Comparison of ENCODE assay signal across 1 fruit fly cellular context in genomic region chrX:17314213-17314612, dm6.
A peak's percentile ranks its signal among the peaks of the same experiment; 100 is the strongest.
TF ChIP-seq lines count a peak whose summit lies in the region.

B-H2 (plus strand) TSS chrX:17314581.

TF ChIP-seq in whole organism, embryonic, 481 proteins besides CTCF, POLR2A, EP300 and RAD21 (continued from another document):
- TF ChIP-seq zen (tag; optimal IDR thresholded peaks at IDR 0.05; lab: Kevin White, UChicago) (peak; percentile 59), CG11504 (tag; optimal IDR thresholded peaks at IDR 0.05; lab: Kevin White, UChicago) (peak; percentile 43), CG16815 (GFP tag; optimal IDR thresholded peaks at IDR 0.05; lab: Kevin White, UChicago) (no peak), bowl (GFP tag; IDR thresholded peaks at IDR 0.05; lab: Robert Waterston, UW) (no peak), Abd-B (GFP tag; optimal IDR thresholded peaks at IDR 0.05; lab: Kevin White, UChicago) (peak; percentile 19), CkIIα-i1 (GFP tag; IDR thresholded peaks at IDR 0.05; lab: Robert Waterston, UW) (no peak), crol (GFP tag; IDR thresholded peaks at IDR 0.05; lab: Robert Waterston, UW) (0 out of 2 replicates have a peak, but pooled peaks have one; percentile 22), chinmo (GFP tag; IDR thresholded peaks at IDR 0.05; lab: Robert Waterston, UW; ENCODE audit: partially characterized antibody) (0 out of 4 replicates have a peak, but pooled peaks have one; percentile 37), Elba2 (GFP tag; optimal IDR thresholded peaks at IDR 0.05; lab: Kevin White, UChicago) (peak; percentile 74), fru (optimal IDR thresholded peaks at IDR 0.05; lab: Kevin White, UChicago) (no peak), B-H1 (GFP tag; IDR thresholded peaks at IDR 0.05; lab: Robert Waterston, UW) (no peak), CG12391 (tag; optimal IDR thresholded peaks at IDR 0.05; lab: Kevin White, UChicago) (no peak), mirr (GFP tag; optimal IDR thresholded peaks at IDR 0.05; lab: Kevin White, UChicago) (no peak), Spps (tag; optimal IDR thresholded peaks at IDR 0.05; lab: Kevin White, UChicago) (no peak), tna (GFP tag; IDR thresholded peaks at IDR 0.05; lab: Robert Waterston, UW; ENCODE audit: partially characterized antibody) (no peak), CG8281 (tag; optimal IDR thresholded peaks at IDR 0.05; lab: Kevin White, UChicago) (no peak), Hr39 (optimal IDR thresholded peaks at IDR 0.05; lab: Kevin White, UChicago) (no peak), otp (GFP tag; IDR thresholded peaks at IDR 0.05; lab: Robert Waterston, UW) (0 out of 3 replicates have a peak, but pooled peaks have one; percentile 46), CG2875 (GFP tag; optimal IDR thresholded peaks at IDR 0.05; lab: Kevin White, UChicago) (no peak), CG30020 (tag; optimal IDR thresholded peaks at IDR 0.05; lab: Kevin White, UChicago) (no peak), ewg (GFP tag; optimal IDR thresholded peaks at IDR 0.05; lab: Kevin White, UChicago) (no peak), CG1529 (GFP tag; optimal IDR thresholded peaks at IDR 0.05; lab: Kevin White, UChicago) (no peak), Hand (GFP tag; optimal IDR thresholded peaks at IDR 0.05; lab: Kevin White, UChicago) (no peak), Opbp (GFP tag; IDR thresholded peaks at IDR 0.05; lab: Robert Waterston, UW; ENCODE audit: partially characterized antibody) (0 out of 3 replicates have a peak, but pooled peaks have one; percentile 19), cas (GFP tag; IDR thresholded peaks at IDR 0.05; lab: Robert Waterston, UW) (no peak), CG10321 (GFP tag; IDR thresholded peaks at IDR 0.05; lab: Robert Waterston, UW) (peak; percentile 91), tll (GFP tag; optimal IDR thresholded peaks at IDR 0.05; lab: Kevin White, UChicago) (peak in 1 of 2 experiments; percentile 37), Dll (GFP tag; IDR thresholded peaks at IDR 0.05; lab: Robert Waterston, UW; ENCODE audit: partially characterized antibody) (no peak), cad (GFP tag; optimal IDR thresholded peaks at IDR 0.05; lab: Kevin White, UChicago) (peak; percentile 89), Nf-YC (tag; optimal IDR thresholded peaks at IDR 0.05; lab: Kevin White, UChicago) (peak; percentile 95), CG10431 (GFP tag; optimal IDR thresholded peaks at IDR 0.05; lab: Kevin White, UChicago) (no peak), sisA (GFP tag; IDR thresholded peaks at IDR 0.05; lab: Robert Waterston, UW) (no peak), CG4328 (GFP tag; optimal IDR thresholded peaks at IDR 0.05; lab: Kevin White, UChicago) (no peak), CG12236 (GFP tag; optimal IDR thresholded peaks at IDR 0.05; lab: Kevin White, UChicago) (no peak), Mes4 (GFP tag; optimal IDR thresholded peaks at IDR 0.05; lab: Kevin White, UChicago) (no peak), ro (GFP tag; IDR thresholded peaks at IDR 0.05; lab: Robert Waterston, UW) (no peak), tgo (GFP tag; IDR thresholded peaks at IDR 0.05; lab: Robert Waterston, UW) (no peak), B-H2 (GFP tag; optimal IDR thresholded peaks at IDR 0.05; lab: Kevin White, UChicago) (peak; percentile 54), Nf-YB (GFP tag; optimal IDR thresholded peaks at IDR 0.05; lab: Kevin White, UChicago) (peak; percentile 95), ap (GFP tag; IDR thresholded peaks at IDR 0.05; lab: Robert Waterston, UW) (no peak)
